Fruit fly (Drosophila melanogaster) whole organism: ENCODE results near the gene Pdss2.

ENCODE experiments used
- CG8478 ChIP-seq: fragments of >200 bp; optimal IDR thresholded peaks from 2 replicates; lab custom pipeline; 2018; ENCODE audit warnings: inconsistent platforms
- pan ChIP-seq: fragments of >200 bp; optimal IDR thresholded peaks from 2 replicates; lab custom pipeline; 2017
- psq ChIP-seq: fragments of >200 bp; optimal IDR thresholded peaks from 2 replicates; lab custom pipeline; 2017
- usp ChIP-seq: fragments of >200 bp; optimal IDR thresholded peaks from 2 replicates; lab custom pipeline; 2017; ENCODE audit warnings: missing biosample characterization, missing genetic modification characterization, mixed read lengths

- TF ChIP-seq CG8478 (lab: Kevin White, UChicago) (no peak), pan (lab: Kevin White, UChicago) (no peak), psq (lab: Kevin White, UChicago) (no peak), usp (no peak)
Measured at dm6 chr3L:21037404-21037803, 9.7 kb downstream of the Pdss2 start.
